Fruit fly (Drosophila melanogaster): Measurements from ENCODE around the gene Apoltp.

Apoltp gene

DNA sequence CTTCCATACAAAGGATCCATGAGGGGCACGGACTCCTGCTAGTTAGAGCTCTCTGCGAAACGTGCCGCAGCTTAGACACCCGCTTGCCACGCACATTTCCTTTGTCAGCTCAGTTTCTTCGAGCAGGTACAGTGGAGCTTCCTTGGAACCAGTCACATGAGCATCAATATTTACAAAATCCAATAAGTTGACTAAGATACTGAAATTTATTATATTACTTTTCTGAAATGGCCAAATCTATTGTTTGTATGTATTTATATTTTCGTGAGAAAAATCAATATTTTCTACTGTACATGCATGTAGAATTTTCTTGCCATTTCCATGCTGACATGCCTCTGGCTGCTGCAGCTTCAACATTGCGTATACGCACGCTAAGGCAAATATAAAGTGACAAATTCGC, 29.0 kb downstream of the Apoltp start:
- TF ChIP-seq Ets98B (GFP tag; IDR thresholded peaks at IDR 0.05) (no peak), EcR (GFP tag; optimal IDR thresholded peaks at IDR 0.05) (no peak), CG34367 (tag; optimal IDR thresholded peaks at IDR 0.05) (no peak), gl (tag; optimal IDR thresholded peaks at IDR 0.05) (no peak), CG9948 (tag; optimal IDR thresholded peaks at IDR 0.05) (no peak), D1 (tag; optimal IDR thresholded peaks at IDR 0.05) (no peak), CG13204 (GFP tag; optimal IDR thresholded peaks at IDR 0.05) (no peak), CG12605 (GFP tag; IDR thresholded peaks at IDR 0.05) (no peak), CG14655 (GFP tag; optimal IDR thresholded peaks at IDR 0.05) (no peak), Pif1B (GFP tag; optimal IDR thresholded peaks at IDR 0.05) (no peak), CG8301 (tag; optimal IDR thresholded peaks at IDR 0.05) (no peak), CG17806 (tag; optimal IDR thresholded peaks at IDR 0.05) (no peak), CG15710 (tag; optimal IDR thresholded peaks at IDR 0.05) (no peak), rn (GFP tag; IDR thresholded peaks at IDR 0.05) (no peak), CG10348 (GFP tag; IDR thresholded peaks at IDR 0.05) (no peak), fd96Ca (GFP tag; IDR thresholded peaks at IDR 0.05) (no peak), Snoo (tag; optimal IDR thresholded peaks at IDR 0.05) (no peak)

DNA sequence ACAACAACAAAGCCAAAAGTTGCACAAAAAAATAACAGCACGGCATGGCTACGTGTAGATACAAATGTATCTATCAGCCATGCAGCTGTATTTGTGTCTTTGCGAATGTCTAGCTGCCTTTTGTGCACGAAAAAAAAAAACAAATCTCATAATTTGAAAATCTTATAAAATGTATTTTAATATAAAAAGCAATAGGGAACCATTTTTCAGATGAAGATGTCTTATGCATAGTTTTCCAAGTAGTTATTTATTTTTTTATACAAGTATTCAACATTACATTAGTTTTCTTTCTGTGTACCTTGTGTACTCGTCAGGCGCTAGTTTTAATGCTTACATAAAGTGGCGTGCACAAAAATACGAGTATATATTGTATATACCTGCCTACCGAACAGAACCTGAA, 35.4 kb downstream of the Apoltp start:
- TF ChIP-seq CG13204 (GFP tag; optimal IDR thresholded peaks at IDR 0.05) = no peak
- no peak for TF ChIP-seq CG9948 (tag; optimal IDR thresholded peaks at IDR 0.05)
- no peak for TF ChIP-seq CG8159 (tag; optimal IDR thresholded peaks at IDR 0.05)
- TF ChIP-seq Pif1A (GFP tag; optimal IDR thresholded peaks at IDR 0.05) = peak; percentile 20
- TF ChIP-seq CG15710 (tag; optimal IDR thresholded peaks at IDR 0.05) = no peak
- TF ChIP-seq gl (tag; optimal IDR thresholded peaks at IDR 0.05) = no peak
- peak; percentile 1 for TF ChIP-seq Pif1B (GFP tag; optimal IDR thresholded peaks at IDR 0.05)
- TF ChIP-seq CG8301 (tag; optimal IDR thresholded peaks at IDR 0.05) = peak; percentile 67
- peak; percentile 89 for TF ChIP-seq CG12605 (GFP tag; IDR thresholded peaks at IDR 0.05)
- no peak for TF ChIP-seq rn (GFP tag; IDR thresholded peaks at IDR 0.05)
- no peak for TF ChIP-seq D1 (tag; optimal IDR thresholded peaks at IDR 0.05)
- no peak for TF ChIP-seq EcR (GFP tag; optimal IDR thresholded peaks at IDR 0.05)
- TF ChIP-seq fd96Ca (GFP tag; IDR thresholded peaks at IDR 0.05) = peak; percentile 33; the same call in 1 of the 3 replicates
- TF ChIP-seq CG17806 (tag; optimal IDR thresholded peaks at IDR 0.05) = no peak
- TF ChIP-seq Ets98B (GFP tag; IDR thresholded peaks at IDR 0.05) = peak; percentile 88
- TF ChIP-seq CG34367 (tag; optimal IDR thresholded peaks at IDR 0.05) = no peak
- peak; percentile 62 for TF ChIP-seq CG14655 (GFP tag; optimal IDR thresholded peaks at IDR 0.05)
- no peak for TF ChIP-seq Snoo (tag; optimal IDR thresholded peaks at IDR 0.05)
- peak; percentile 92 for TF ChIP-seq CG4496 (GFP tag; IDR thresholded peaks at IDR 0.05)
- peak; percentile 56; the same call in 1 of the 2 replicates for TF ChIP-seq CG10348 (GFP tag; IDR thresholded peaks at IDR 0.05)
- peak; percentile 96 for TF ChIP-seq CG32121 (GFP tag; IDR thresholded peaks at IDR 0.05)

DNA sequence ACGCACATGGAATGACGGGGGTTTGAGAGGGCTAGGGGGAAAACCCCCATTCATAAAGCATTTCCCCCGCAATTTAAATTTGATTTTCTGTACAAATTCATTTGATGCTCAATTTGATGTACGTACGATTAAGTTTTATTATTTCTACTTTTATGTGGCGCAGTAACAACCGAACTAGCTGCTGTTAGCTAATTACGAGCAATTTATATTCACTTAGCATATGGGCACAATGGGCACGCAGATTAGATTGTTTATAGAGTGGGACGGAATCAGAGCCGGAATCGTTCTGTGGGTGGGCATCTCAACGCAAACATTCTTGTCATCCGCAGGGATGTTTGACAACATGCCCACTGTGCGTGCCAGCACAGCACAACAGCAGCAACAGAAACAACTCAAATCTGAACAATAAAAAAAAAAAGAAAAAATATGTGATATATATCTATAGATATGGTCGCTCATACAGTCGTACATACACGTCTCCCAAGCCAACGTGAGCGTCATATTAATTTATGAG, 37.0 kb downstream of the Apoltp start:
- TF ChIP-seq CG4496 (GFP tag; IDR thresholded peaks at IDR 0.05) (0 out of 3 replicates have a peak, but pooled peaks have one; percentile 7), CG8301 (tag; optimal IDR thresholded peaks at IDR 0.05) (no peak)

DNA sequence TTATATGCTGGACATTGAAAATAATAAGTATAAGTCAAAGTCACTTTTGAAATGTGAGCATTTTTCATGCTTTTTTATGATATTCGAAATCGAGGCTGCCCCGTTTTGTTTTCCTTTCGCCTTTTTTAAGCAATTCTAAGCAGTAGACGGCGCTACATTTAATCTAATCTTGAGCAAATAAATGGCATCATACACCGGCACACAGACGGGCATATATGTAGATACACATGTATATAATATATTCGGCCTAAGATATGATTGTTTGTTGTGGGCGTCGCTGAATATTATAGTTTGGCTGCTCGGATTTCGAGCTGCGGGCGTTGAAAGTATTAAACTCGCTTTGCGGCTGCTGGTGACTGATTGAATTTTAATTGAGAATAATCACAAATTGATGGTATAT, 38.3 kb downstream of the Apoltp start:
- TF ChIP-seq CG4496 (GFP tag; IDR thresholded peaks at IDR 0.05) (no peak), EcR (GFP tag; optimal IDR thresholded peaks at IDR 0.05) (no peak), D1 (tag; optimal IDR thresholded peaks at IDR 0.05) (no peak), CG9948 (tag; optimal IDR thresholded peaks at IDR 0.05) (no peak), CG15710 (tag; optimal IDR thresholded peaks at IDR 0.05) (no peak), CG10348 (GFP tag; IDR thresholded peaks at IDR 0.05) (no peak), CG17806 (tag; optimal IDR thresholded peaks at IDR 0.05) (no peak), CG32121 (GFP tag; IDR thresholded peaks at IDR 0.05) (no peak), rn (GFP tag; IDR thresholded peaks at IDR 0.05) (no peak), Snoo (tag; optimal IDR thresholded peaks at IDR 0.05) (no peak), gl (tag; optimal IDR thresholded peaks at IDR 0.05) (no peak), Ets98B (GFP tag; IDR thresholded peaks at IDR 0.05) (no peak), CG34367 (tag; optimal IDR thresholded peaks at IDR 0.05) (no peak), CG8301 (tag; optimal IDR thresholded peaks at IDR 0.05) (no peak), fd96Ca (GFP tag; IDR thresholded peaks at IDR 0.05) (no peak), Pif1B (GFP tag; optimal IDR thresholded peaks at IDR 0.05) (no peak)

DNA sequence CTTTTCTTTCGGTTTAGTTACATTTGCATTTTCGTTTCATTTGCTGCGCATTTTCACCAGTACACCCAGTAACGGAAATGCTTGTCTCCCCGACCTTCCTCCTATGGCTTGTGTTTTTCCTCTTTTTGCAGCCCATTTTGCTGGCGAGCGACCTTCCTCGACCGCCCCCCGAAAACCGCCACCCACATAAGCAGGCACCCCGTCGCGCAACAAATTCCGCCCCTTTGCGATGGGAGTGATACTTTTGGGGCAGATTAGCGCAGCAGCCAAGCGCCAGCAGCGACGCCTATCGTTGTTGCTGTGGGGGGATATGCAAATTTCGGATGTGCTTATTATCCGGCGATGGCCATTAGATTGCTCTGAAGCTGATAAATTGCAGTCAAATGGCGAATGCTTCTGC, 39.3 kb downstream of the Apoltp start:
- no peak for TF ChIP-seq Snoo (tag; optimal IDR thresholded peaks at IDR 0.05)
- no peak for TF ChIP-seq CG17806 (tag; optimal IDR thresholded peaks at IDR 0.05)
- no peak for TF ChIP-seq CG15710 (tag; optimal IDR thresholded peaks at IDR 0.05)
- TF ChIP-seq fd96Ca (GFP tag; IDR thresholded peaks at IDR 0.05) = no peak
- TF ChIP-seq CG10348 (GFP tag; IDR thresholded peaks at IDR 0.05) = no peak
- TF ChIP-seq CG34367 (tag; optimal IDR thresholded peaks at IDR 0.05) = no peak
- no peak for TF ChIP-seq gl (tag; optimal IDR thresholded peaks at IDR 0.05)
- no peak for TF ChIP-seq D1 (tag; optimal IDR thresholded peaks at IDR 0.05)

DNA sequence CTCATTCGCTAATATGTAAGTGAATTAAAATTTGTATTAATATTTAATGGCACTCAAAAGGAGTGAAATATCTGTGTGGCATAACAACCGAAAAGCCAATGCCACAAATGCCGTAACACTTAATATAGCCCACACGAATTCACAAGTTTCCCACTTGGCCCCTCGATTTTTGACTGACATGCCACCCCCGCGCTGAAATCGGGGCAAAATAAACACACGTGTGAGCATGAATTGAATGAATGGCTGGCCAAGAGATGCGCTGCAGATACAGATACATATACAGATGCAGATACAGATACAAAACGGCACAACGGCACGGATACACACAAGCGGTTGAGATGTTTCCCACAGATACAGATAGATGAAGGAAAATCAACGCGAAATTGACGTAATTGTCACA, 43.1 kb downstream of the Apoltp start:
- no peak for TF ChIP-seq CG32121 (GFP tag; IDR thresholded peaks at IDR 0.05)
- TF ChIP-seq CG8159 (tag; optimal IDR thresholded peaks at IDR 0.05) = no peak
- TF ChIP-seq fd96Ca (GFP tag; IDR thresholded peaks at IDR 0.05) = no peak
- no peak for TF ChIP-seq CG9948 (tag; optimal IDR thresholded peaks at IDR 0.05)
- no peak for TF ChIP-seq Pif1B (GFP tag; optimal IDR thresholded peaks at IDR 0.05)
- TF ChIP-seq CG15710 (tag; optimal IDR thresholded peaks at IDR 0.05) = no peak

DNA sequence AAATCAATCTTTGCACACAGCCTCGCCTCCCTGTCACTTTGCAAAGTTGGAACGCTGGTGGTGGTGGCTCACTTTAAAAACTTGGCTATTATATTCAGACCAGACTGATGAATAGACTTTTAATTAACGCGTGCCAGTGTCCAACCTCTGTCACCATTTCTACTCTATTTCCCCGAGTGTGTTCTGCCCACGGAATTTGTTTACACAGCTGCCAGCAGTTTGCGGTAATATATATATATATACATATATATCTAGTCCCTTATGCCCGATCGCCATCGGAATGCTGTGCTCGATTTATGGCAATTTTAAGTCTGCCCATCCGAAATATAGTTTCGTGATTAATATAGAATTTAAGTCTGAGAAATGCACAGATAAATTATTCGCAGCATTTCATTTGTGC, 45.8 kb downstream of the Apoltp start:
- TF ChIP-seq gl (tag; optimal IDR thresholded peaks at IDR 0.05) (no peak), EcR (GFP tag; optimal IDR thresholded peaks at IDR 0.05) (no peak), Snoo (tag; optimal IDR thresholded peaks at IDR 0.05) (no peak)

Data from whole organism, pupa.